Worm (Caenorhabditis elegans) whole organism, dauer: ENCODE measurements around the gene C16D9.5.

ENCODE experiments used
- unc-62 ChIP-seq: sonication (generic microtip); optimal IDR thresholded peaks from 2 replicates; lab custom pipeline; 2017; ENCODE audit warnings: missing biosample characterization, missing genetic modification reagents, missing genetic modification characterization

Gene C16D9.5

DNA sequence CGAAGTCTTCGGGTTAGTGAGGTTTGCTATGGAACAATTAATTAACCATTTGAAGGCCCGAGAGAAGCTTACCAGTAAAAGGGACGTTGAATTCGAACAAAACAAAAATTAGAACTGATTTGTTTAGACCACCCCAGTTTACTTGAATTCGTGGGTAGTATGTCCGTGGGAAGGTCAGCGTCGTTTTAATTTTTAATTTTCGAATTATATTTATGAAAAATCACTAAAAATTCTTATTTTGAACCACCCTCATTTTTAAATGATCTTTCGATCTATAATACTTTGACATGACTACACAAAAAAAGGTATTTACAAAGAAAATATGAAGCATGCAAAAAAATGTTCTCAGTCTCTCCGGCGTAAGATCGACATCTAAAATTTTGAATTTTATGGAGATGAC lies at the start of gene C16D9.5:
TSS of gene C16D9.5 (minus strand) at position 101 of the 400 bp plus-strand sequence.
- no peak for TF ChIP-seq unc-62 (GFP tag; lab: Kevin White, UChicago)

DNA sequence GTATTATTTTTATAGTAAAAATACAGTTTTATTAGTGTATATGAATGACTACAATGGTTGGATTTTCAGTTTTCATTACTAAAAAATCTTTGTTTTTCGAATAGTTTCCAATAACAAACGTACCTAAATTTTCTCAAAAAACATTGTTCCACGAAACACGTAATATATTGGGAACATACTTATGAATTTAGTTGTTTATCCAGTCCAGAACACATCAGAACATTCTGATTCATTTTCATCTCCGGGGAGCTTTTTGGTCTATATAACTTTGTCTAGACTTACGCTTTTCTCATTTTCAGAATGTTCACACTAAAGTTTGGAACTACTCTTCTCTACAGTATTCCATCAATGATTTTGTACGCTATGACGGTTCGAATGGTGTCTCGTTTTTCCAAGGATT lies 46.4 kb upstream of the C16D9.5 start, which contains the start of gene srg-33:
TSS of gene srg-33 (plus strand) at position 301 of the 400 bp plus-strand sequence.
- no peak for TF ChIP-seq unc-62 (GFP tag; lab: Kevin White, UChicago)

DNA sequence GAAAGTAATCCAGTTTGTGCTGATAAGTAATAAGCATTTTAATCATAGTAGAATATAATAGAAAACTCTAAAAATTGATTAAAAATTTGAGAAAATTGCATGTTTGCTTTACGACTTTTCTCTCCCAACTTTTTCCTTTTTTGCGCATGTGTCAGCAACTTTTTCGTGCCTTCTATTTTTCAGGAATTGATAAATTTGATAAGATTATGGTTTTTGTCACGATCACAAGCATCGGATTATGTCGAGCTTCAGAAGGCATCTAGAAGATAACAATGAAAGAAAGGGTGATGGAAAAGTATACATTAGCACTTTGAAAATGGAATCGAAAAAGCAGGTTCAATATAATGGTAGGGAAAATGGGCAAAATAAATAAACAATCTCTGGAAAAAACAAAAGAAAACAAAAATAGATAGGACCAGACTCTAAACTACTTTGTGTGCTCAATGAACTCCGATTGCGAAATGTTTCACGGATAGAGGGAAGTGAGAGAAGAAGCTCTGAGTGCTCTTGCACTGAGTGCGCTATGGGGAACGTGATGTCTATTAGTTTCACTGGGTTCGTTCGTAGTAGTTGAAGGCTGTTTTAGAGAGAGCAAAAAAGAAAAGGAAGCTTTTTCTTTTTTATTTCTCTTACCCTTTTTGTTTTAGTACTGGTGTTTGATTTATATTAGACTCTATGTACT lies 42.9 kb upstream of the C16D9.5 start:
- no peak for TF ChIP-seq unc-62 (GFP tag; lab: Kevin White, UChicago)

DNA sequence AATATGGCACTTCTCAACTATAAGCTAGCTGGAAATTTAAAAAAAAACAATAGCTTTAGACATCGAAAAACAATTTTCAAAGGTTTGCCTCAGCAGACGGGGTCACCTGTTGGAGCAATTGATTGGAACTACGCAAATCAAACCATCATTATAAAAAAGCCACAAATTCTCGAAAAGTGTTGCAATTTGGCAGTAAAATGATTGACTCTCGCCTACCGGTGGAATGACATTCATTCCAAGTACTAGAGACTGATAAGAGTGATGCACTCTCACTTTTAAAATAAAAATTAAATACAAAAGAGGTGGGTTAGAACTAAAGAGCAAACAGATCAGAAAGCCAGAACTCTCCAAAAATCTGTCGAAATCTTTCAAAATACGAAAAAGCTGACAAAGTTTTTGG lies 40.1 kb upstream of the C16D9.5 start:
- no peak for TF ChIP-seq unc-62 (GFP tag; lab: Kevin White, UChicago)

DNA sequence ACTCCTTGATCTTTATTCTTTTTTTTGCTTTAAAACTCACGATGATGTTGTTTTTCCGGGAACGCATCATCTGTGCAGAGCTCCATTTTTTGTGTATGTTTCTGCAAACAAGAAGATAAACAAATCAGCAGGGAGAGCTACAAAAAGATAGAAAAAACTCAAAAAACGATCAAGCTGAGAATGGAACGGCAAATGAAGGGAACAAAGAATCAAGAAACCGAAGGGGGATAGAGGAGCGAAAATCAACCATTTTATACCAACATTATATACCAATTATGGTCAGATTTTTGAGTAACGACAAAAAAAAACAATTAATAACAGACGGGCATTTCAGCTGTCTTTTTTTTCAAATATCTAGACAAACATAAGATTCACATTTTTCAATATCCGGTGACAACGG lies 39.4 kb upstream of the C16D9.5 start, which contains the start of gene slc-17.5:
TSS of gene slc-17.5 (minus strand) at position 101 of the 400 bp plus-strand sequence.
- TF ChIP-seq unc-62 (GFP tag; lab: Kevin White, UChicago): no peak

DNA sequence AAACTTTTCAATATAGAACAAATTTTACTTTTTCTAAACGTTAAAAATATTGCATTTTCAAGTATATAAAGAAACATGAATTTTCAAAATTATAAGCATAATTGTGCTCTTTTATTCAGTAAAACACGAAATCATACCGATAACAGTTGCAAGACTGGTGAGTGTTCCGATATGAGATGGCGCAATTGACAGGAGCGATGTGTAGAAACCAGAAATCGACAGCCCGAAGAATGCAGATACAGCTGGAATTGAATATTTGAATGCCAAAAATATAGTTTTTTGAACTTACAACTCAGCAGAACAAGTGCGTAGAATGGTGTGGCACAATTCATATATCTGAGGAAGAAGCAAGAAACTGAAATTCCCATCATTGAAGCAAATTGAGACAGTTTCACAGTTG lies 37.6 kb upstream of the C16D9.5 start:
- TF ChIP-seq unc-62 (GFP tag; lab: Kevin White, UChicago): no peak

DNA sequence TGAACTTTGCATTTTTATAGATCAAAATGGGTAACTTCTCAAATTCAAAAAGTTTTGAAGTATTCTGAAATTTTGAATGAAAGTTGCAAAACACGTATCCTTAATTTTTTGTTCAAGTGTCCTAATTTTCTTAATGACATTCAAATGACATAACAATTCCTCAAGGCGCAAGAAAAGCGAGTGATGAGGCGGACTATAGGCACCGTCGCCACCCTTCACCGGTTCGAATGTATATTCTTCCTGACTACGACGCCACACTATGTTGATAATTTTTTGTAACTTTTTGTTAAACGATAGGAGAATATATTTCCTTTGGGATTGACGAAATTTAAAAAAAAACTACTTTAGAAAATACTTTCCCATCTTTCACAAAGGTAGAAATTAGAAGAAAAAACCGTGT lies 36.3 kb upstream of the C16D9.5 start:
- no peak for TF ChIP-seq unc-62 (GFP tag; lab: Kevin White, UChicago)

DNA sequence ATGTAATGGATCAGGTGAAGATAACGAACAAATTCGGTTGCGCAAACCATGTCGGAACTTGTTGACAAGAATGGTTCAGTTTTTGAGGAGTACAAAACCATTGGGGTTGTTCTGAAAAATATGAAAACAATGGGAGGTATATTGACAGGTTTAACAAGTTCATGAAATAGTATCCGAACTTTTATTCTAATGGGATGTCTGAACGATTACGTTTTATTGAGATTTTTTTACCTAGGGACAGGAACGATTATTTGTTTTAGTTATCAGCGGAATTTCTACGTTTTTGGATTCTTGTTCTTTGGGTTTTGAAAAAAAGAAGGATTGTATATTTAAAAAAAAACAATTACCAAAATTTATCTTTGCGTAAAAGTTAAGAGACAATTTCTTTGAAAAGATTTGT lies 35.4 kb upstream of the C16D9.5 start, which contains the start of gene str-135:
TSS of gene str-135 (minus strand) at position 101 of the 400 bp plus-strand sequence.
- TF ChIP-seq unc-62 (GFP tag; lab: Kevin White, UChicago): no peak

DNA sequence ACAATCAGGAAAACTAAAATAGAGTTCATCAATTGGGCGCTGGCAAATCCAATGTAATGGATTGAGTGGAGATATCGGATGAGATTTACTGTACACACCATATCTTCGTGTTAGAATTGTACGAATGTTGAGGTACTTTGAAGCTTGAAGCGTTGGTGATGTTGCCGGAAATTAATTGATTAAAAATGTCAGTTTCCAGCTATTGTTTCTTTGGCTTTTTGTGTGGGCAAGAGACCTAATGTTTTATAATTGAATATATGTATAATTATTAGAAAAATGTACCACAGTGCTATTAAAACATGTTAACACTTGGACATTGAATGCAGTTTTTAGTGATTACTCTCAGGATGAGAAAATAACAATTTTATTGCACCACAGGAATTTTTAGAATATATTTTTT lies 33.5 kb upstream of the C16D9.5 start, which contains the start of gene str-136:
TSS of gene str-136 (minus strand) at position 101 of the 400 bp plus-strand sequence.
- no peak for TF ChIP-seq unc-62 (GFP tag; lab: Kevin White, UChicago)

DNA sequence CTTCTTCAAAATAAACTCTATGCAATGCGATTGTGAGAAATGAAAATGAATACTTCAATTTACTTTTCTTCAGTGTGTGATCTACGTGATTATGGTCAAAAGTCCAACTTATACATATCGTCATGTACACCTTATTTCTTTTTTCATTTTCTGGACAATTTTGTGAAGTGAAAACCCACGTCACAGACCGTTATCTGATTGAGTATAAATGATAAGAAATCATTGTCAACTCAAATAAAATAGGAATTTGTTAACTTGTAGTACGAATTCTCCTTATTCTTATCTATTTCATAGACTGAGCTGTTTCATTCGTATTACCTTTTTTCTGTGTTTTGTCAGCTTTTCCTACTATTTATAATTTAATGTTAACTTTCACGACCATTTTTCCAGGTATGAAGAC lies 26.6 kb upstream of the C16D9.5 start, which contains the start of gene asp-5:
TSS of gene asp-5 (plus strand) at position 391 of the 400 bp plus-strand sequence.
- no peak for TF ChIP-seq unc-62 (GFP tag; lab: Kevin White, UChicago)

DNA sequence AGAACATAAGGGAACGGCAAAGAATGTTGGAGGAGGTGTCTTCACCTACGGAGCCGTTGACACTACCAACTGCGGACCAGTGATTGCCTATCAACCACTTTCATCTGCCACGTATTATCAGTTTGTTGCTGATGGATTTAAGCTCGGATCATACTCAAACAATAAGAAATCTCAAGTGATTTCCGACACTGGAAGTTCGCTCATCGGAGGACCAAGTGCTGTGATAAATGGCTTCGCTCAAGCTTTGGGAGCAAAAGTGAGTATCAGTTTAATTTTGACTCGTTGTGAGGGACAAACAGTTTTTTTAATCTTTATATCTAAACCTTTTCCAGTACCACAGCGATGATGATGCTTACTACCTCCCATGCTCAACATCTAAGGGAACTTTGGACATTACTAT lies 26.0 kb upstream of the C16D9.5 start:
- no peak for TF ChIP-seq unc-62 (GFP tag; lab: Kevin White, UChicago)

DNA sequence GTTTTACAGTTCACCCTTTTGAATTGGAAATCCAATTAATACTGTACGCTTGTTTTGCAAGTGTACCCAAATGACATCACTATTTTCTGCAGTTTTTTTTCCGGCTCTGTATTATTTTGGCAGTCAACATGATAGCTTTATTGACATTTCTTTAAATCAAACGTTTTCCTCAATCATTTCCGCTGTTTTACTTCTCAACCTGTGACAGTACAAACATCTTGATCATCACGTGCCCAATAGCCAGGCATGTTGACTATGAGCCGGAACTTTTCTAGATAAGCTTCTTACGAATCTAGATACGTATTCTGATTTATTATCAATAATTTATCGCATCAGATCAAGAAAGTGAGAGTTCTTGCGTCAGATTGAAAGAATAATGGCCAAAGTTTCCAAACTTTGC lies 24.5 kb upstream of the C16D9.5 start:
- no peak for TF ChIP-seq unc-62 (GFP tag; lab: Kevin White, UChicago)

DNA sequence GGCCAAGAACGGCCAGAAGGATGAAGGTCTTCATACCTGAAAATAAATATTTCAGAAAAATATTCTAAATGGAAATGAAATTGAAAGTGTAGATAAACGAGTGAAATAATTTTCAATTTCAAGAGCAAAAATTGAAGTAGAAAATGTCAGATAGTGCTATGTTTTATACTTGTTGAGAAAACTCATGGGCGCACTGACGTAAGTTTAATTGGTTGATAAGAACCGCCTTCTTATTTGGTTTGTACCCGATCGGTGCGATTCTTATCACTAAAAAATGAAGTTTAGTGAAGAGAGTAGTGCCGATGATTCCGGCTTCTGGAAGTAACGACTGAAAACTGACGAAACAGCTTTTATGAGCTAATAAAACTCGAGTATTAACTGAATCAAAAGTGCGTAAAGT lies 23.5 kb upstream of the C16D9.5 start, which contains the start of the genes asp-6 and asp-12:
TSS of gene asp-6 (minus strand) at position 36 of the 400 bp plus-strand sequence.
TSS of gene asp-12 (plus strand) at position 309 of the 400 bp plus-strand sequence.
- TF ChIP-seq unc-62 (GFP tag; lab: Kevin White, UChicago): no peak

DNA sequence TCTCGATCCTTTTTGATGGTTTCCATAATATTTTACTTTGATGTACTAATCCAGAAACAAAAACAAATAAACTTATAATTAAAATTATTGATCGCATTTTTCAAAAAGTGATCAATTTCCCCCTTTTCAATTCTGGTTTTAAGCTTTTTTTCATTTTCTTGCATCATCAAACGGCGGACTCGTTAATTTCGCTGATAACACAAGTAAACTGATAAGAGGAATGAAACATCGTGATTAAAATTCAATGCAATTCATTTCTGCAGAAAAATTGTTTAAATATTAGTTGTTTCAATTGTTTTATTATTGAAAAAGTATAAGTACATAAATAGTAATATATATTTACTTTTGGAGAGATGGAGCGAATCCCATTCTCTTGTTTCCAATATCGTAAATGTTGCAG lies 21.9 kb upstream of the C16D9.5 start:
- TF ChIP-seq unc-62 (GFP tag; lab: Kevin White, UChicago): no peak

DNA sequence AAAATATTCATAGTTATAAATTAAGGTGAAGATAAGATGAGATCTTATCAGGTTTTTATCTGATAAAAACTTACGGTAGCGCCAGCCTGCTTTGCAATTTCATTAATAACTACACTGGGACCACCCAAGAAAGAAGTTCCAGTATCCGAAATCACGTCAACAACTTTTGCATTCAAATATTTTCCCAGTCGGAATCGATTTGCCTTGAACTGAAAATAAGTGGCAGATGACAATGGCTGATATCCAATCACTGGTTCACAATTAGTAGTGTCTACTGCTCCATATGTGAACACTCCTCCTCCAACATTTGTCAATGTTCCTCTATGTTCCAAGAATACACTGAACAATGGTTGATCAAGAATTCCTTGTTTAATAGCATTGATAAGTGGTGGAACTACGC lies 20.9 kb upstream of the C16D9.5 start, which contains the start of gene F21F8.5:
TSS of gene F21F8.5 (minus strand) at position 101 of the 400 bp plus-strand sequence.
- TF ChIP-seq unc-62 (GFP tag; lab: Kevin White, UChicago): no peak

DNA sequence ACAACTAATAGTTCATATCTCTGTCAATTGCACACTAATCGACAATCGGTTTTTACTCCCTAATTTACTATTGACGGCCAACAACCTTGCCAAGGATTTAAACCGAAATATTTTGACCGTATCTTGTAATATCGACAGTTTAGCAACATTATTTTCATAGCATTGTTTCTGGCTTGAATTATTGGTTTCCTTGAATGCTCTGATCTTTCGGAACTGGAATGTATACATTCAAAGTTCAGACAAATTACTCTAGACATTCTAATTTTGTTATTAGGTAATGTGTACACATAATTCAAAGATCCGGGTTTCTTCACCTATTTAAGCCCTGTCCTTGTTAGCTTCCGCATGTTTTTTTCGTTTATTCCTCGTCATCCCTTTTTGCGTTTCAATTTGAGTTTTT lies 18.6 kb upstream of the C16D9.5 start, which contains the start of gene C16D9.9:
TSS of gene C16D9.9 (plus strand) at position 301 of the 400 bp plus-strand sequence.
- no peak for TF ChIP-seq unc-62 (GFP tag; lab: Kevin White, UChicago)

DNA sequence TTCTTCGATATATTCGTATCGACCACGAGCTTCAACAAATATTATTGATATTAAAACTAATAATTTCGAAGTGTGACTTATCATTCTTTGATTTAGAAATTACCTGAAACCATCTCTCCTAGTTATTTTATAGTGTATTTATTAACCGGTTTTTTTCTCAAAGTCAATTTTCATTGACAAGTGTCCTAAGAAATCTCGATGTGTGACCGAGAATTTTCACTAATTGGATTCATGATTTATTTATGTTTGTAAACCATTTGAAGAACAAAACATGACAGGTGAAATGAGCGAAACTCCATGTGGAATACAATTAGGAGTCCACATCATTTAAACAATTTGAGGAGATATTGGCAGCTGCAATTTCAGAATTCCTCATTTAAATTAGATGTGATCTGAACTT lies 18.1 kb upstream of the C16D9.5 start, which contains the start of gene C16D9.8:
TSS of gene C16D9.8 (minus strand) at position 101 of the 400 bp plus-strand sequence.
- TF ChIP-seq unc-62 (GFP tag; lab: Kevin White, UChicago): no peak
